Worm (Caenorhabditis elegans) whole organism, L2 larva: ENCODE results near the gene gly-9.

ENCODE experiments used
- C34F6.9 ChIP-seq: fragments of 150-350 bp; optimal IDR thresholded peaks from 2 replicates; lab custom pipeline; 2014; ENCODE audit warnings: missing biosample characterization, missing genetic modification characterization
- F13H6.1 ChIP-seq: sonication (generic microtip); optimal IDR thresholded peaks from 2 replicates; lab custom pipeline; 2016; ENCODE audit warnings: missing genetic modification characterization, missing compliant biosample characterization
- R02D3.7 ChIP-seq: fragments of 150-350 bp; optimal IDR thresholded peaks from 2 replicates; lab custom pipeline; 2014; ENCODE audit warnings: missing biosample characterization, missing genetic modification characterization
- alr-1 ChIP-seq: fragments of 150-350 bp; optimal IDR thresholded peaks from 2 replicates; lab custom pipeline; 2014; ENCODE audit warnings: missing biosample characterization, missing genetic modification characterization
- aly-2 ChIP-seq: fragments of 150-350 bp; optimal IDR thresholded peaks from 2 replicates; lab custom pipeline; 2014; ENCODE audit warnings: missing biosample characterization, missing genetic modification characterization
- ama-1 ChIP-seq: fragments of 150-350 bp; optimal IDR thresholded peaks from 2 replicates; lab custom pipeline; 2018; ENCODE audit warnings: inconsistent platforms
- blmp-1 ChIP-seq: sonication (generic microtip); optimal IDR thresholded peaks from 2 replicates; lab custom pipeline; 2017; ENCODE audit warnings: missing genetic modification characterization, mild to moderate bottlenecking, missing compliant biosample characterization, antibody characterized with exemption, moderate library complexity; ENCODE audit not compliant: insufficient read depth
- ceh-16 ChIP-seq: fragments of 150-350 bp; optimal IDR thresholded peaks from 2 replicates; lab custom pipeline; 2014; ENCODE audit warnings: missing biosample characterization, missing genetic modification characterization
- dmd-4 ChIP-seq: sonication (generic microtip); optimal IDR thresholded peaks from 2 replicates; lab custom pipeline; 2017; ENCODE audit warnings: missing biosample characterization, missing genetic modification characterization
- egl-27 ChIP-seq: sonication (generic microtip); optimal IDR thresholded peaks from 3 replicates; lab custom pipeline; 2017; ENCODE audit warnings: missing biosample characterization, missing genetic modification reagents, missing genetic modification characterization
- elt-3 ChIP-seq: sonication (generic microtip); optimal IDR thresholded peaks from 2 replicates; lab custom pipeline; 2017; ENCODE audit warnings: missing biosample characterization, missing genetic modification characterization
- gmeb-1 ChIP-seq: fragments of 150-350 bp; optimal IDR thresholded peaks from 2 replicates; lab custom pipeline; 2014; ENCODE audit warnings: missing biosample characterization, missing genetic modification characterization
- lin-13 ChIP-seq: fragments of 150-350 bp; optimal IDR thresholded peaks from 2 replicates; lab custom pipeline; 2014; ENCODE audit warnings: missing biosample characterization, missing genetic modification reagents, missing genetic modification characterization
- mbf-1 ChIP-seq: sonication (generic microtip); optimal IDR thresholded peaks from 2 replicates; lab custom pipeline; 2017; ENCODE audit warnings: missing biosample characterization, missing genetic modification characterization
- nhr-11 ChIP-seq: fragments of 150-350 bp; optimal IDR thresholded peaks from 2 replicates; lab custom pipeline; 2014; ENCODE audit warnings: missing biosample characterization, missing genetic modification characterization
- nhr-12 ChIP-seq: fragments of 150-350 bp; optimal IDR thresholded peaks from 2 replicates; lab custom pipeline; 2014; ENCODE audit warnings: missing biosample characterization, missing genetic modification characterization
- nhr-23 ChIP-seq: fragments of 150-350 bp; optimal IDR thresholded peaks from 2 replicates; lab custom pipeline; 2014; ENCODE audit warnings: missing biosample characterization, missing genetic modification reagents, missing genetic modification characterization
- nhr-25 ChIP-seq: fragments of 150-350 bp; sonication (generic microtip); optimal IDR thresholded peaks from 3 replicates; lab custom pipeline; 2014; ENCODE audit warnings: missing biosample characterization, missing genetic modification characterization
- nhr-6 ChIP-seq: fragments of 150-350 bp; optimal IDR thresholded peaks from 2 replicates; lab custom pipeline; 2014; ENCODE audit warnings: missing biosample characterization, missing genetic modification characterization
- nhr-77 ChIP-seq: fragments of 150-350 bp; optimal IDR thresholded peaks from 2 replicates; lab custom pipeline; 2014; ENCODE audit warnings: missing biosample characterization, missing genetic modification characterization
- peb-1 ChIP-seq: fragments of 150-350 bp; optimal IDR thresholded peaks from 2 replicates; lab custom pipeline; 2014; ENCODE audit warnings: missing biosample characterization, missing genetic modification characterization
- sem-4 ChIP-seq: fragments of 150-350 bp; optimal IDR thresholded peaks from 2 replicates; lab custom pipeline; 2014; ENCODE audit warnings: missing biosample characterization, missing genetic modification reagents, missing genetic modification characterization
- skn-1 ChIP-seq: sonication (generic microtip); optimal IDR thresholded peaks from 2 replicates; lab custom pipeline; 2017; ENCODE audit warnings: missing biosample characterization, missing genetic modification characterization
- snpc-4 ChIP-seq: fragments of 150-350 bp; optimal IDR thresholded peaks from 2 replicates; lab custom pipeline; 2014; ENCODE audit warnings: missing biosample characterization, missing genetic modification characterization
- unc-39 ChIP-seq: fragments of 150-350 bp; optimal IDR thresholded peaks from 2 replicates; lab custom pipeline; 2014; ENCODE audit warnings: missing biosample characterization, missing genetic modification characterization
- unc-55 ChIP-seq: fragments of 150-350 bp; sonication (generic microtip); optimal IDR thresholded peaks from 3 replicates; lab custom pipeline; 2014; ENCODE audit warnings: missing biosample characterization, missing genetic modification reagents, missing genetic modification characterization
- ztf-4 ChIP-seq: fragments of 150-350 bp; optimal IDR thresholded peaks from 2 replicates; lab custom pipeline; 2014; ENCODE audit warnings: missing biosample characterization, missing genetic modification characterization

gly-9 gene

ce11 chrIII:11234742-11235141, 55.6 kb downstream of the gly-9 start, which contains the start of gene Y47D3A.34:
Y47D3A.34 (minus strand) TSS chrIII:11234861.
- TF ChIP-seq F13H6.1 (tag; lab: Kevin White, UChicago) (no peak), unc-55 (no peak), blmp-1 (tag; lab: Kevin White, UChicago) (no peak), alr-1 (no peak), nhr-11 (no peak), lin-13 (GFP tag; lab: Kevin White, UChicago) (no peak), nhr-23 (tag; lab: Kevin White, UChicago) (no peak), aly-2 (tag; lab: Kevin White, UChicago) (no peak), ztf-4 (no peak), sem-4 (tag; lab: Kevin White, UChicago) (no peak), unc-39 (tag; lab: Kevin White, UChicago) (no peak), C34F6.9 (no peak), nhr-12 (no peak), R02D3.7 (tag; lab: Kevin White, UChicago) (no peak), dmd-4 (tag; lab: Kevin White, UChicago) (no peak)

- TF ChIP-seq ceh-16 (tag; lab: Kevin White, UChicago), result no peak
- TF ChIP-seq F13H6.1 (tag; lab: Kevin White, UChicago), result no peak
- no peak for TF ChIP-seq C34F6.9
- no peak for TF ChIP-seq nhr-6 (tag; lab: Kevin White, UChicago)
- TF ChIP-seq mbf-1 (tag; lab: Kevin White, UChicago), result no peak
- TF ChIP-seq sem-4 (tag; lab: Kevin White, UChicago), result no peak
- TF ChIP-seq ztf-4, result no peak
- TF ChIP-seq snpc-4 (tag; lab: Kevin White, UChicago), result no peak
- TF ChIP-seq nhr-11, result no peak
- TF ChIP-seq R02D3.7 (tag; lab: Kevin White, UChicago), result no peak
- TF ChIP-seq gmeb-1 (tag; lab: Kevin White, UChicago), result no peak
- no peak for TF ChIP-seq egl-27 (tag; lab: Kevin White, UChicago)
- TF ChIP-seq alr-1, result no peak
- TF ChIP-seq dmd-4 (tag; lab: Kevin White, UChicago), result no peak
- TF ChIP-seq unc-39 (tag; lab: Kevin White, UChicago), result no peak
- no peak for TF ChIP-seq nhr-25 (tag; lab: Kevin White, UChicago)
These were observed 58.4 kb downstream of the gly-9 start, which contains the start of gene elo-8 for ce11 chrIII:11231969-11232368. elo-8 (minus strand) TSS chrIII:11232069.

ce11 chrIII:11231408-11231807, 59.0 kb downstream of the gly-9 start:
- TF ChIP-seq egl-27 (tag; lab: Kevin White, UChicago), result no peak
- TF ChIP-seq C34F6.9, result no peak
- TF ChIP-seq peb-1 (tag; lab: Kevin White, UChicago), result no peak
- TF ChIP-seq nhr-25 (tag; lab: Kevin White, UChicago), result no peak
- no peak for TF ChIP-seq nhr-77 (tag; lab: Kevin White, UChicago)
- no peak for TF ChIP-seq snpc-4 (tag; lab: Kevin White, UChicago)
- TF ChIP-seq unc-55, result no peak
- no peak for TF ChIP-seq elt-3 (tag; lab: Kevin White, UChicago)
- TF ChIP-seq, all 48 proteins: peak for 0

- TF ChIP-seq blmp-1 (tag; lab: Kevin White, UChicago), result no peak
- TF ChIP-seq skn-1 (tag; lab: Kevin White, UChicago), result no peak
- no peak for TF ChIP-seq egl-27 (tag; lab: Kevin White, UChicago)
- no peak for TF ChIP-seq peb-1 (tag; lab: Kevin White, UChicago)
- TF ChIP-seq C34F6.9, result no peak
- TF ChIP-seq dmd-4 (tag; lab: Kevin White, UChicago), result no peak
- TF ChIP-seq ama-1 (lab: Kevin White, UChicago), result no peak
These were observed 59.8 kb downstream of the gly-9 start for ce11 chrIII:11230581-11230980.
